Worm (Caenorhabditis elegans) whole organism, early embryonic: ENCODE data around the gene nspd-9.

ENCODE experiments used
- ama-1 ChIP-seq: fragments of 150-350 bp; optimal IDR thresholded peaks from 2 replicates; lab custom pipeline; 2014
- flt-1 ChIP-seq: fragments of 200-800 bp; sonication (Bioruptor generic); IDR thresholded peaks from 2 replicates; pipeline ENCODE4 v1.3.6; 2022; ENCODE audit warnings: missing genetic modification characterization, missing compliant biosample characterization
- hmg-4 ChIP-seq: fragments of 200-800 bp; sonication (Bioruptor generic); optimal IDR thresholded peaks from 2 replicates; lab custom pipeline; 2018; ENCODE audit warnings: mild to moderate bottlenecking, missing genetic modification characterization, missing compliant biosample characterization
- tbx-37 ChIP-seq: fragments of 200-800 bp; sonication (Bioruptor generic); conservative IDR thresholded peaks from 2 replicates; pipeline ENCODE4 v1.3.6; 2022; ENCODE audit warnings: missing genetic modification reagents, missing genetic modification characterization, missing compliant biosample characterization

DNA sequence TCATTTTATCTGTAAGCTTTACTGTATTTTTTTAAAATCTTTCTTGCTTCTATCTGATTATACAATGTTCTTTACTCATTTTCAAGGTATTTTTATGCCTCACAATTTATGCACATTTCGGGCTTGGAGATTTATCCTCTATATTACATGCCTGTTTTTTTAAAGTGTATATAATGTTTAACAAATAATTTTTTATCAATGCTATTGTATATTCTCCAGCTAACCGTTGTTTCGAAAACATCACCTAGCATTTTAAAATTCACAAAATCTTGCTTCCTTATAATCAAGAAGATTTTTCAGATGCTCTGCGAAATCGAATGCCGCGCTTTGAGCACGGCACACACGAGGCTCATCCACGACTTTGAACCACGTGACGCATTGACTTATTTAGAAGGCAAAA, 21.9 kb upstream of the nspd-9 start, which contains the start of gene ced-4:
- TF ChIP-seq flt-1 (no peak), tbx-37 (GFP tag; lab: Robert Waterston, UW) (no peak), hmg-4 (no peak), ama-1 (lab: Kevin White, UChicago) (no peak)
